Fruit fly (Drosophila melanogaster): ENCODE data around the gene CG31909.

CG31909 gene

DNA sequence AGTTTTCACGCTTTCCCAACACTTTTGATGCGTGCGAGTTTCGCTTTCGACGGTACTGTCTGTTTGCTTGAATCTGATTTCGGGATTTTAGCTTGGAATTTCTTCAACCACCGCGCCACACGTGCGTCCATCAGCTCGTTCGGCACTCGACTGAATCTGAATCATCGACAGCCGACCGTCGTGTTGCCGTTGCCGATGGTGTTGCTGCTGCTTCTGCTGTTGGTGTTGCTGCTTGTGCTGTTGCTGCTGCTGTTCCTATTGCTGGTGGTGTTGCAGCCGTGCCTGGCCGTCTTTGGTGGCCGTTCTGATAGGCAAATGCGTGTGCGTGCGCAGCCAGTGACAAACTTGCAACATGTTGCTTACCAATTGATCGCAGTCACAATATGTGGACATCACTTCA, 19.7 kb downstream of the CG31909 start, which contains the start of gene Wnt4:
Gene Wnt4 (minus strand): TSS at position 155 of the 400 bp plus-strand sequence.
- TF ChIP-seq CG10348 (GFP tag; IDR thresholded peaks at IDR 0.05) (no peak), CG13204 (GFP tag; optimal IDR thresholded peaks at IDR 0.05) (peak; percentile 18), EcR (GFP tag; optimal IDR thresholded peaks at IDR 0.05) (no peak), CG8301 (tag; optimal IDR thresholded peaks at IDR 0.05) (no peak), Ets98B (GFP tag; IDR thresholded peaks at IDR 0.05) (peak; percentile 5; the same call in 1 of the 2 replicates), CG32121 (GFP tag; IDR thresholded peaks at IDR 0.05) (0 out of 2 replicates have a peak, but pooled peaks have one; percentile 25), Pif1A (GFP tag; optimal IDR thresholded peaks at IDR 0.05) (no peak), fd96Ca (GFP tag; IDR thresholded peaks at IDR 0.05) (no peak)

DNA sequence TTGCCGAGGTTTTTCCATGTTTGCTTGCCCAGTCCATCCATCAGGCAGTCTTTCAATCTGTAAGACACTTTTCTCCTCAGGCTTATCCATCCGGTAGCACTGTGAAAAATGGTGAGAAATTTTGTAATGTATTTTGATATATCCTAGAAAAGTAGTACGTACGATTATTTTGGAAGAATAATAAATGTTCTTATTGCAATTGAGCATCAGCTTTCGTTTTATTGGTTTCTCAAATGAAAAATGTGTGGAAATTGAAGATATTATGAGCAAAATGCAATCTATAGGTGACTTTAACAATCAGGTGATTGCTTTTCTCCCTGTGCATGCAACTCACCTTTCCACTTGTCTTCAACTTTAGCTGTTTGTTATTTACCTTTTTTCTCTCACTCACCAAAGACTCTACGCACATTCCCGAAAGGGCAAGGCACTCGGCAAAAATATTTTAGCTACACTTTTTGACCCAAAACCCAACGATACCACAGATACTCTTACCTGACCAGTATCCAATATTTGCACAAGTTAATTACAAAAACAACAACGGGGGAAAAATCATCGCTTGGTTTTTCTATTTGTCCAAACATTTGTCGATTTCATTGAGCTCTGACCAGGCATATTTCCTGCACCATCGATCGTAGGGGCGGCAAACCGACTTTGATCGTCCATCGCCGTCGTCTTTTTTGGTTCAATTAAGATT, 20.4 kb downstream of the CG31909 start:
- TF ChIP-seq CG17806 (tag; optimal IDR thresholded peaks at IDR 0.05), result no peak
- TF ChIP-seq D1 (tag; optimal IDR thresholded peaks at IDR 0.05), result no peak
- TF ChIP-seq CG32121 (GFP tag; IDR thresholded peaks at IDR 0.05), result no peak
- no peak for TF ChIP-seq rn (GFP tag; IDR thresholded peaks at IDR 0.05)
- TF ChIP-seq CG14655 (GFP tag; optimal IDR thresholded peaks at IDR 0.05), result peak; percentile 45
- TF ChIP-seq CG8301 (tag; optimal IDR thresholded peaks at IDR 0.05), result peak; percentile 41
- TF ChIP-seq CG12605 (GFP tag; IDR thresholded peaks at IDR 0.05), result no peak
- TF ChIP-seq CG10348 (GFP tag; IDR thresholded peaks at IDR 0.05), result no peak
- no peak for TF ChIP-seq CG4496 (GFP tag; IDR thresholded peaks at IDR 0.05)
- no peak for TF ChIP-seq EcR (GFP tag; optimal IDR thresholded peaks at IDR 0.05)
- 0 out of 2 replicates have a peak, but pooled peaks have one; percentile 7 for TF ChIP-seq Ets98B (GFP tag; IDR thresholded peaks at IDR 0.05)

DNA sequence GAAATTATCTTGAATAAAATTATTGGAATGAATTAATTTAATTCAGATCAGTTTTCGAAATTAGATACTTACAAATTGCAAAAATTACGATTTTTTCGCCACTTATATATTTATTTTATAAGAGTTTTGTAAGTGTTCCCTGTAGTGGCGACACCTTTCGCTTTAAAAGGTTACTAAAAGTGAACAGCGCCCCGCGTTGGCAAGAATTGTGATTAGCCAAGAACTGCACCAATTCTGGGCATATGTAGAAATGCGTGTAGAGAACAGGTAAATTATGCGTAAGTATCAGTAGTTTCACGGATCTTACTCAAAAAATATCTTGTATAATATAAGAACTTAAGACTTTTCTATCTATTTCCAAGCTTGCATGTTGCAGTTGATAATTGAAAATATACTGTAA, 24.1 kb downstream of the CG31909 start:
- TF ChIP-seq CG14655 (GFP tag; optimal IDR thresholded peaks at IDR 0.05) (no peak), gl (tag; optimal IDR thresholded peaks at IDR 0.05) (no peak), CG13204 (GFP tag; optimal IDR thresholded peaks at IDR 0.05) (no peak), CG15710 (tag; optimal IDR thresholded peaks at IDR 0.05) (no peak), Pif1B (GFP tag; optimal IDR thresholded peaks at IDR 0.05) (no peak), Ets98B (GFP tag; IDR thresholded peaks at IDR 0.05) (no peak)

DNA sequence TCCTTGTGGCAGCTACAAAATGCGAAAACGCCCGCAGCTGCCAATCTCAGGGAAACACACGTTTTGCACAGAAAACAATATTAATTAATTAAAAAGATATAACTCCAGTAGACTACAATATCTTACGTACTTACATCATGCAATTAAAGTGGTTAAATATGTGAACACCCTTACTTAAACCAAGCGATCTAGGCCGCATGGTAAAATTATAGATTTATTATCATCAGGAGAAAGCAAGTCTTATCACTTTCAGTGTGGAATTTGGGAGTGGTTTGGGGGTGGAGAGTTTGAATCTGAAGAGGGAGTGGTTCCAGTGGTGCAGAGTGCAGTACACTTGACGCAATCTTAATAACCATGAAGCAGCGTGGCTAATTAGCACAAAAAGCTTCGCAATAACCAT, 24.8 kb downstream of the CG31909 start:
- no peak for TF ChIP-seq Snoo (tag; optimal IDR thresholded peaks at IDR 0.05)
- TF ChIP-seq CG34367 (tag; optimal IDR thresholded peaks at IDR 0.05), result peak; percentile 12
- TF ChIP-seq Ets98B (GFP tag; IDR thresholded peaks at IDR 0.05), result no peak
- no peak for TF ChIP-seq CG10348 (GFP tag; IDR thresholded peaks at IDR 0.05)
- TF ChIP-seq Pif1A (GFP tag; optimal IDR thresholded peaks at IDR 0.05), result peak; percentile 19
- TF ChIP-seq CG32121 (GFP tag; IDR thresholded peaks at IDR 0.05), result no peak
- TF ChIP-seq CG14655 (GFP tag; optimal IDR thresholded peaks at IDR 0.05), result no peak
- TF ChIP-seq D1 (tag; optimal IDR thresholded peaks at IDR 0.05), result no peak
- no peak for TF ChIP-seq CG9948 (tag; optimal IDR thresholded peaks at IDR 0.05)
- no peak for TF ChIP-seq CG8301 (tag; optimal IDR thresholded peaks at IDR 0.05)
- peak; percentile 15 for TF ChIP-seq CG15710 (tag; optimal IDR thresholded peaks at IDR 0.05)
- peak; percentile 55 for TF ChIP-seq CG8159 (tag; optimal IDR thresholded peaks at IDR 0.05)
- no peak for TF ChIP-seq CG17806 (tag; optimal IDR thresholded peaks at IDR 0.05)
- 0 out of 3 replicates have a peak, but pooled peaks have one; percentile 11 for TF ChIP-seq CG4496 (GFP tag; IDR thresholded peaks at IDR 0.05)

DNA sequence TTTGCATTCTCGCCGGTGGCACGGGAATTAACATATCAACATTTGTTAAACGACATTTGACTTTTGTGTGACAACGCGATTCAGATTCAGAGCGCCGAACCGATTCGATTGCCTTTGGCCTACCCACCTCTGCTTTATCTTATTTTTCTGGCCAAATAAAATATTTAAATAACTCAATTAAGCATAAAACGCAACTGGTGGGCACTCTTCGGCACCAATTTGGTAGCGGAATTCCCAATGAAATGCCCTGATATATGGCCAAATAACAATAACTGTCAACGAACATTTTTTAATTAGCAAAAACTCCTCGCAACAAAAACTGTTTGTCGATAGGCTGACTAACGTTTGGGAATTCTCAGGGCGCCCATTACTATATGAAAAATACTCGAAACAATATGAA, 26.8 kb downstream of the CG31909 start:
- TF ChIP-seq rn (GFP tag; IDR thresholded peaks at IDR 0.05), result no peak
- TF ChIP-seq Snoo (tag; optimal IDR thresholded peaks at IDR 0.05), result no peak
- no peak for TF ChIP-seq CG13204 (GFP tag; optimal IDR thresholded peaks at IDR 0.05)
- no peak for TF ChIP-seq CG8159 (tag; optimal IDR thresholded peaks at IDR 0.05)
- no peak for TF ChIP-seq CG34367 (tag; optimal IDR thresholded peaks at IDR 0.05)
- no peak for TF ChIP-seq CG8301 (tag; optimal IDR thresholded peaks at IDR 0.05)
- TF ChIP-seq CG12605 (GFP tag; IDR thresholded peaks at IDR 0.05), result no peak
- no peak for TF ChIP-seq fd96Ca (GFP tag; IDR thresholded peaks at IDR 0.05)

DNA sequence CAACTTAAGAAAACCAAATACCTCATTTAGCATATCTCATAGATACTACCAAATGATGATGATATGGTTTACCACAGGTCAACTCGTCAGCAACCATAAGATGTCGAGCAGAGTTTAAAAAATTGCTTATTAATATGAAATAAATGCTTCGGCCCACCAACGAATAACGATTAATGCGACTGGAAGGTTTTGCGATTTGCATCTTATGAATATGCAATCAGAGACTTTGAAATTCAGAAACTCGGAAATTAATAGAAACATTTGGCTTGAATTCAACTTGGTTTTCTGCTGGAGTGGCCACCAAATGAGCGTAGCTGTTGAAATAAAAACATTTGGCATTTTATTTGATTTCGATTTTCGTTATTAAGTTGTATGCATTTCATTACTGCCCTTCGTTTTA, 27.5 kb downstream of the CG31909 start:
- TF ChIP-seq CG32121 (GFP tag; IDR thresholded peaks at IDR 0.05) (no peak), CG4496 (GFP tag; IDR thresholded peaks at IDR 0.05) (no peak), rn (GFP tag; IDR thresholded peaks at IDR 0.05) (no peak), CG10348 (GFP tag; IDR thresholded peaks at IDR 0.05) (no peak), CG15710 (tag; optimal IDR thresholded peaks at IDR 0.05) (no peak), Pif1B (GFP tag; optimal IDR thresholded peaks at IDR 0.05) (no peak), fd96Ca (GFP tag; IDR thresholded peaks at IDR 0.05) (no peak)

DNA sequence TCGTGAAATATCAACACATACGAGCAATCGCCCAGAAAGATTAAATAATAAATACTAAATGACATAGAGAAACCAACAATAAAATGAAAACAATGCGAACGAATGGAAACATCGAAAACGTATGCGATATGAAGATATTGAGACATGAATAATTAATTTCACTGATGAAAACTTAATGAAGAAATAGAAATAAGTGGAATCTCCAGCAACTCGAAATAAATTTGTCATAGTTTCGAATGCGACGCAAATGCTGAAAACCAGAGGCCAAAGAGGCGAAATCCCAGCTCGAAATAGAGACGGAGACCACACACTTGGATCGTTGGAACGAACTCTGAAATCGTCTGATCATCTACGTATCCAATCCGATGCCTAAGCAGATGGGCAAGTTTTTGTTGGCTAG, 28.6 kb downstream of the CG31909 start:
- TF ChIP-seq CG9948 (tag; optimal IDR thresholded peaks at IDR 0.05), result no peak
- no peak for TF ChIP-seq EcR (GFP tag; optimal IDR thresholded peaks at IDR 0.05)
- TF ChIP-seq CG12605 (GFP tag; IDR thresholded peaks at IDR 0.05), result no peak
- TF ChIP-seq CG8301 (tag; optimal IDR thresholded peaks at IDR 0.05), result no peak
- TF ChIP-seq Ets98B (GFP tag; IDR thresholded peaks at IDR 0.05), result no peak
- no peak for TF ChIP-seq CG10348 (GFP tag; IDR thresholded peaks at IDR 0.05)
- TF ChIP-seq CG8159 (tag; optimal IDR thresholded peaks at IDR 0.05), result no peak
- no peak for TF ChIP-seq CG17806 (tag; optimal IDR thresholded peaks at IDR 0.05)
- TF ChIP-seq CG34367 (tag; optimal IDR thresholded peaks at IDR 0.05), result no peak
- no peak for TF ChIP-seq CG13204 (GFP tag; optimal IDR thresholded peaks at IDR 0.05)
- no peak for TF ChIP-seq CG4496 (GFP tag; IDR thresholded peaks at IDR 0.05)
- no peak for TF ChIP-seq fd96Ca (GFP tag; IDR thresholded peaks at IDR 0.05)
- no peak for TF ChIP-seq Pif1A (GFP tag; optimal IDR thresholded peaks at IDR 0.05)
- TF ChIP-seq CG15710 (tag; optimal IDR thresholded peaks at IDR 0.05), result no peak
